Fruit fly (Drosophila melanogaster): ENCODE measurements around the gene Tdrd3.

The Tdrd3 gene

DNA sequence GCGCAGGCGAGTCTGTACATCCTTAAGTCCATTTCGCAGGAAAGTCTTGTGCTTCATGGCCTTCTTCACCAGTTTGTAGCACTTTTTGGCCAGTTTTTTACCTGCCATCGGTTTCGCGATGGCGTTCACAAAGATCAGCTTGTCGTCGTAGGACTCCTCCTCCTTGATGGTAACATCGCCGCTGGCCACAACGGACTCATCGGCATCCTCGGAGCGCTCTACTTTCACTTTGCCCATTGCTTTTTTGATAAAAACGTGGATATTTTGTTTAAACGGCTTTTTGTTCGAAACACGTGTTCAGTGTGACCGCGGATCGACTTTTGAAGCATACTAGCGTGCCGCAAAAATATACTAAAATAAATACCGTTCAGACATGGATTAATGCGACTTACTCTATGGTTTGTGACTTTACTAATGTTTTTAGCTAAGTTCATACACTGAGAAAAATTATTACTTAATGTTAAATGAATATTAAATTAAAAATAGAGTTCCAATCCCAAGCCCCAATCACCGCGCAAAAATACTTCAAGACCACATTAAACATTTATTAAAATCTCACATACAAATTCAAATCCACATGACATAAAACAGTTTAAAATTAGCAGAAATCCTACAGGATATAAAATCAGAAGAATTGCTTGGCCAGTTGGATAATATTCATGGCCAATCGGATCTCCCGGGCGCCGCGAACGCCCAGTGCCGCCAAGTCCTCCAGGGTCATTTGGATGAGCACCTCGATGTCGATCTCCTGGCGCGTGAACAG lies 15.4 kb downstream of the Tdrd3 start, which contains the start of gene NHP2 (continued):
- TF ChIP-seq Bdp1 (GFP tag; optimal IDR thresholded peaks at IDR 0.05): peak; percentile 53
- peak; percentile 73 for TF ChIP-seq run (tag; optimal IDR thresholded peaks at IDR 0.05)
- peak; percentile 59 for TF ChIP-seq CG7786 (GFP tag; optimal IDR thresholded peaks at IDR 0.05)
- TF ChIP-seq D19B (GFP tag; optimal IDR thresholded peaks at IDR 0.05): peak; percentile 73
- TF ChIP-seq CG2678 (tag; optimal IDR thresholded peaks at IDR 0.05): no peak
- TF ChIP-seq lilli (GFP tag; optimal IDR thresholded peaks at IDR 0.05): peak; percentile 78
- peak; percentile 79 for TF ChIP-seq pita (GFP tag; optimal IDR thresholded peaks at IDR 0.05)
- TF ChIP-seq CG8281 (tag; optimal IDR thresholded peaks at IDR 0.05): no peak
- TF ChIP-seq CTCF (GFP tag; optimal IDR thresholded peaks at IDR 0.05): peak; percentile 68
- TF ChIP-seq ttk (GFP tag; IDR thresholded peaks at IDR 0.05): peak; percentile 74
- TF ChIP-seq CHES-1-like (GFP tag; optimal IDR thresholded peaks at IDR 0.05): peak; percentile 21
- no peak for TF ChIP-seq Deaf1 (tag; optimal IDR thresholded peaks at IDR 0.05)
- peak; percentile 54; the same call in 1 of the 2 replicates for TF ChIP-seq toy (GFP tag; IDR thresholded peaks at IDR 0.05)
- TF ChIP-seq CG1602 (GFP tag; optimal IDR thresholded peaks at IDR 0.05): peak; percentile 73
- TF ChIP-seq CG4820 (GFP tag; optimal IDR thresholded peaks at IDR 0.05): peak; percentile 62
- TF ChIP-seq gem (tag; optimal IDR thresholded peaks at IDR 0.05): peak; percentile 90
- peak; percentile 60 for TF ChIP-seq CG30020 (tag; optimal IDR thresholded peaks at IDR 0.05)
- TF ChIP-seq wor (GFP tag; IDR thresholded peaks at IDR 0.05): 0 out of 2 replicates have a peak, but pooled peaks have one; percentile 28
- peak; percentile 79 for TF ChIP-seq CG32767 (GFP tag; IDR thresholded peaks at IDR 0.05)
- peak; percentile 70 for TF ChIP-seq CG2202 (tag; optimal IDR thresholded peaks at IDR 0.05)
- peak; percentile 67 for TF ChIP-seq CG12942 (GFP tag; optimal IDR thresholded peaks at IDR 0.05)
- TF ChIP-seq dm (GFP tag; optimal IDR thresholded peaks at IDR 0.05): peak; percentile 99
- no peak for TF ChIP-seq Dref (GFP tag; IDR thresholded peaks at IDR 0.05)
- TF ChIP-seq esg (GFP tag; conservative IDR thresholded peaks at IDR 0.05): peak; percentile 68
- no peak for TF ChIP-seq pfk (GFP tag; optimal IDR thresholded peaks at IDR 0.05)
- TF ChIP-seq vnd (GFP tag; IDR thresholded peaks at IDR 0.05; ENCODE audit: partially characterized antibody): no peak
- no peak for TF ChIP-seq CG17385 (GFP tag; optimal IDR thresholded peaks at IDR 0.05)
- no peak for TF ChIP-seq CG15011 (GFP tag; optimal IDR thresholded peaks at IDR 0.05)
- TF ChIP-seq CG7839 (tag; optimal IDR thresholded peaks at IDR 0.05): peak; percentile 86
- TF ChIP-seq NC2α (GFP tag; optimal IDR thresholded peaks at IDR 0.05): peak; percentile 36
- TF ChIP-seq CG4360 (GFP tag; IDR thresholded peaks at IDR 0.05): peak; percentile 22; the same call in 1 of the 2 replicates
- TF ChIP-seq salm (tag; optimal IDR thresholded peaks at IDR 0.05): peak; percentile 70
- TF ChIP-seq klu (GFP tag; IDR thresholded peaks at IDR 0.05): peak; percentile 43; the same call in 1 of the 2 replicates
- TF ChIP-seq odd (GFP tag; optimal IDR thresholded peaks at IDR 0.05): no peak
- peak; percentile 85 for TF ChIP-seq zen (tag; optimal IDR thresholded peaks at IDR 0.05)
- peak; percentile 40 for TF ChIP-seq CG1792 (GFP tag; optimal IDR thresholded peaks at IDR 0.05)
- TF ChIP-seq CG3281 (GFP tag; optimal IDR thresholded peaks at IDR 0.05): peak; percentile 83
- no peak for TF ChIP-seq p53 (GFP tag; optimal IDR thresholded peaks at IDR 0.05)
- TF ChIP-seq CG3407 (GFP tag; optimal IDR thresholded peaks at IDR 0.05): peak; percentile 72
- TF ChIP-seq ab (GFP tag; optimal IDR thresholded peaks at IDR 0.05): no peak
- TF ChIP-seq Dek (tag; optimal IDR thresholded peaks at IDR 0.05): peak; percentile 88
- TF ChIP-seq Ravus (GFP tag; IDR thresholded peaks at IDR 0.05): peak; percentile 29
- TF ChIP-seq CG4328 (GFP tag; optimal IDR thresholded peaks at IDR 0.05): peak; percentile 43
- TF ChIP-seq Meics (GFP tag; optimal IDR thresholded peaks at IDR 0.05): peak; percentile 89
- no peak for TF ChIP-seq C15 (GFP tag; IDR thresholded peaks at IDR 0.05)
- TF ChIP-seq unpg (GFP tag; optimal IDR thresholded peaks at IDR 0.05): peak; percentile 88
- no peak for TF ChIP-seq lov (optimal IDR thresholded peaks at IDR 0.05)
- TF ChIP-seq lov (GFP tag; IDR thresholded peaks at IDR 0.05): peak; percentile 84
- TF ChIP-seq Nf-YC (tag; optimal IDR thresholded peaks at IDR 0.05): no peak
- TF ChIP-seq sc (optimal IDR thresholded peaks at IDR 0.05): no peak
- no peak for TF ChIP-seq sc (GFP tag; optimal IDR thresholded peaks at IDR 0.05)
